Worm (Caenorhabditis elegans) whole organism, L4 larva: ENCODE data around the gene npl-4.2.

ENCODE experiments used
- F10B5.3 ChIP-seq: sonication (generic microtip); optimal IDR thresholded peaks from 2 replicates; lab custom pipeline; 2016; ENCODE audit warnings: mild to moderate bottlenecking, missing genetic modification characterization, missing compliant biosample characterization
- F26F4.8 ChIP-seq: fragments of 200-800 bp; sonication (Bioruptor generic); conservative IDR thresholded peaks from 2 replicates; pipeline ENCODE4 v1.3.6; 2022; ENCODE audit warnings: missing genetic modification characterization, missing compliant biosample characterization
- F44E2.7 ChIP-seq: fragments of 200-800 bp; sonication (Bioruptor generic); IDR thresholded peaks from 2 replicates; pipeline ENCODE4 v2.1.2; 2022; ENCODE audit warnings: missing genetic modification characterization, missing compliant biosample characterization
- R02D3.7 ChIP-seq: fragments of 150-350 bp; sonication (generic microtip); optimal IDR thresholded peaks from 3 replicates; lab custom pipeline; 2014; ENCODE audit warnings: missing biosample characterization, missing genetic modification characterization
- T26A8.4 ChIP-seq: fragments of 200-800 bp; sonication (Bioruptor generic); IDR thresholded peaks from 2 replicates; pipeline ENCODE4 v1.3.6; 2022; ENCODE audit warnings: missing genetic modification characterization, missing compliant biosample characterization
- Y5F2A.4 ChIP-seq: fragments of 200-800 bp; sonication (Bioruptor generic); optimal IDR thresholded peaks from 2 replicates; lab custom pipeline; 2018; ENCODE audit warnings: mild to moderate bottlenecking, missing genetic modification characterization, missing compliant biosample characterization
- ZK337.2 ChIP-seq: fragments of 200-800 bp; sonication (Bioruptor generic); IDR thresholded peaks from 2 replicates; pipeline ENCODE4 v1.3.6; 2022; ENCODE audit warnings: missing genetic modification reagents, missing genetic modification characterization, missing compliant biosample characterization
- aha-1 ChIP-seq: fragments of 150-350 bp; peaks from one replicate; lab custom pipeline; 2014; ENCODE audit warnings: missing biosample characterization, missing genetic modification characterization
- aly-2 ChIP-seq: sonication (generic microtip); optimal IDR thresholded peaks from 2 replicates; lab custom pipeline; 2018; ENCODE audit warnings: missing biosample characterization, missing genetic modification characterization
- arid-1 ChIP-seq: fragments of 200-800 bp; sonication (Bioruptor generic); conservative IDR thresholded peaks from 2 replicates; pipeline ENCODE4 v1.3.6; 2022; ENCODE audit warnings: missing genetic modification reagents, missing genetic modification characterization, missing compliant biosample characterization
- ceh-32 ChIP-seq: sonication (generic microtip); optimal IDR thresholded peaks from 2 replicates; lab custom pipeline; 2016; ENCODE audit warnings: mild to moderate bottlenecking, missing genetic modification characterization, missing compliant biosample characterization; ENCODE audit not compliant: poor library complexity
- ces-1 ChIP-seq: fragments of 150-350 bp; sonication (generic microtip); optimal IDR thresholded peaks from 4 replicates; lab custom pipeline; 2014; ENCODE audit warnings: missing biosample characterization, missing genetic modification reagents, missing genetic modification characterization
- ctbp-1 ChIP-seq: fragments of 200-800 bp; sonication (Bioruptor generic); IDR thresholded peaks from 2 replicates; pipeline ENCODE4 v1.3.6; 2022; ENCODE audit warnings: missing genetic modification reagents, missing genetic modification characterization, missing compliant biosample characterization
- dmd-9 ChIP-seq: fragments of 200-800 bp; sonication (Bioruptor generic); IDR thresholded peaks from 2 replicates; pipeline ENCODE4 v1.3.6; 2022; ENCODE audit warnings: missing genetic modification reagents, missing genetic modification characterization, missing compliant biosample characterization
- dve-1 ChIP-seq: sonication (generic microtip); optimal IDR thresholded peaks from 2 replicates; lab custom pipeline; 2017; ENCODE audit warnings: antibody characterized with exemption, mild to moderate bottlenecking, missing genetic modification characterization, missing compliant biosample characterization; ENCODE audit not compliant: insufficient read depth
- fos-1 ChIP-seq: fragments of 150-350 bp; optimal IDR thresholded peaks from 2 replicates; lab custom pipeline; 2014; ENCODE audit warnings: missing biosample characterization, missing genetic modification characterization
- hlh-11 ChIP-seq: fragments of 200-800 bp; sonication (Bioruptor generic); optimal IDR thresholded peaks from 2 replicates; lab custom pipeline; 2018; ENCODE audit warnings: mild to moderate bottlenecking, missing genetic modification characterization, missing compliant biosample characterization
- lim-7 ChIP-seq: fragments of 200-800 bp; sonication (Bioruptor generic); IDR thresholded peaks from 2 replicates; pipeline ENCODE4 v1.3.6; 2022; ENCODE audit warnings: missing genetic modification characterization, missing compliant biosample characterization
- lin-1 ChIP-seq: fragments of 200-800 bp; sonication (Bioruptor generic); IDR thresholded peaks from 2 replicates; pipeline ENCODE4 v1.3.6; 2022; ENCODE audit warnings: missing genetic modification reagents, missing genetic modification characterization, missing compliant biosample characterization
- lin-38 ChIP-seq: fragments of 200-800 bp; sonication (Bioruptor generic); IDR thresholded peaks from 2 replicates; pipeline ENCODE4 v1.3.6; 2022; ENCODE audit warnings: missing genetic modification reagents, missing genetic modification characterization, missing compliant biosample characterization
- lir-3 ChIP-seq: sonication (generic microtip); optimal IDR thresholded peaks from 2 replicates; lab custom pipeline; 2016; ENCODE audit warnings: mild to moderate bottlenecking, missing genetic modification characterization, missing compliant biosample characterization
- lsy-2 ChIP-seq, 2 experiments: fragments of 150-350 bp in 1 of 2; sonication (generic microtip) in 1 of 2; optimal IDR thresholded peaks; 2 replicates each; lab custom pipeline; 2014 to 2017; ENCODE audit warnings: missing biosample characterization in 2 of 2, missing genetic modification characterization in 2 of 2
- madf-5 ChIP-seq, 2 experiments: fragments of 200-800 bp; sonication (Bioruptor generic); IDR thresholded peaks; 2 replicates each; pipeline ENCODE4 v1.3.6; 2022; ENCODE audit warnings: missing compliant biosample characterization in 2 of 2, missing genetic modification characterization in 2 of 2
- mes-2 ChIP-seq: sonication (generic microtip); optimal IDR thresholded peaks from 2 replicates; lab custom pipeline; 2016; ENCODE audit warnings: missing genotype, mild to moderate bottlenecking, missing genetic modification characterization, missing compliant biosample characterization; ENCODE audit not compliant: poor library complexity, severe bottlenecking
- mxl-3 ChIP-seq: fragments of 200-800 bp; sonication (Bioruptor generic); optimal IDR thresholded peaks from 2 replicates; lab custom pipeline; 2018; ENCODE audit warnings: mild to moderate bottlenecking, missing genetic modification characterization, missing compliant biosample characterization
- nhr-111 ChIP-seq: fragments of 200-800 bp; sonication (Bioruptor generic); optimal IDR thresholded peaks from 2 replicates; lab custom pipeline; 2018; ENCODE audit warnings: mild to moderate bottlenecking, missing genetic modification characterization, missing compliant biosample characterization
- nhr-237 ChIP-seq: sonication (generic microtip); optimal IDR thresholded peaks from 2 replicates; lab custom pipeline; 2017; ENCODE audit warnings: missing biosample characterization, missing genetic modification characterization
- nhr-48 ChIP-seq: sonication (generic microtip); optimal IDR thresholded peaks from 2 replicates; lab custom pipeline; 2016; ENCODE audit warnings: mild to moderate bottlenecking, missing genetic modification characterization, missing compliant biosample characterization
- nhr-76 ChIP-seq: fragments of 150-350 bp; optimal IDR thresholded peaks from 2 replicates; lab custom pipeline; 2014; ENCODE audit warnings: missing biosample characterization, missing genetic modification characterization
- pha-4 ChIP-seq, 2 experiments: fragments of 150-350 bp in 1 of 2; fragments of 200-800 bp in 1 of 2; sonication (Bioruptor generic) in 1 of 2; IDR thresholded peaks in 1 of 2; optimal IDR thresholded peaks in 1 of 2; 2 replicates each; pipeline versions ENCODE4 v1.3.6 to Lab custom; 2014 to 2022; ENCODE audit warnings: missing genetic modification characterization in 2 of 2, missing genetic modification reagents in 2 of 2, missing biosample characterization in 1 of 2, missing compliant biosample characterization in 1 of 2
- php-3 ChIP-seq: fragments of 200-800 bp; sonication (Bioruptor generic); IDR thresholded peaks from 2 replicates; pipeline ENCODE4 v1.3.6; 2022; ENCODE audit warnings: missing genetic modification reagents, missing genetic modification characterization, missing compliant biosample characterization
- rbr-2 ChIP-seq: sonication (generic microtip); optimal IDR thresholded peaks from 2 replicates; lab custom pipeline; 2016; ENCODE audit warnings: missing genotype, missing genetic modification characterization, missing compliant biosample characterization
- saeg-2 ChIP-seq: fragments of 200-800 bp; sonication (Bioruptor generic); IDR thresholded peaks from 2 replicates; pipeline ENCODE4 v1.3.6; 2022; ENCODE audit warnings: missing genetic modification reagents, missing genetic modification characterization, missing compliant biosample characterization
- sdz-12 ChIP-seq: fragments of 200-800 bp; sonication (Bioruptor generic); optimal IDR thresholded peaks from 2 replicates; lab custom pipeline; 2018; ENCODE audit warnings: mild to moderate bottlenecking, missing genetic modification characterization, missing compliant biosample characterization
- set-16 ChIP-seq: fragments of 200-800 bp; sonication (Bioruptor generic); IDR thresholded peaks from 2 replicates; pipeline ENCODE4 v1.3.6; 2022; ENCODE audit warnings: missing genetic modification reagents, missing genetic modification characterization, missing compliant biosample characterization
- spr-1 ChIP-seq: sonication (generic microtip); optimal IDR thresholded peaks from 2 replicates; lab custom pipeline; 2016; ENCODE audit warnings: mild to moderate bottlenecking, missing genetic modification characterization, missing compliant biosample characterization
- unc-130 ChIP-seq: sonication (generic microtip); optimal IDR thresholded peaks from 2 replicates; lab custom pipeline; 2016; ENCODE audit warnings: missing genetic modification reagents, missing genetic modification characterization, missing compliant biosample characterization
- unc-62 ChIP-seq, 3 experiments: fragments of 150-350 bp in 1 of 3; sonication (generic microtip); optimal IDR thresholded peaks in 2 of 3; peaks in 1 of 3; 1 replicate in 1 of 3; 2 replicates in 2 of 3; lab custom pipeline; 2014 to 2017; ENCODE audit warnings: missing biosample characterization in 3 of 3, missing genetic modification characterization in 3 of 3, missing genetic modification reagents in 3 of 3, missing genotype in 1 of 3
- vab-7 ChIP-seq: fragments of 200-800 bp; sonication (Bioruptor generic); IDR thresholded peaks from 2 replicates; pipeline ENCODE4 v1.3.6; 2022; ENCODE audit warnings: missing genetic modification reagents, missing genetic modification characterization, missing compliant biosample characterization
- zip-11 ChIP-seq: fragments of 200-800 bp; sonication (Bioruptor generic); IDR thresholded peaks from 2 replicates; pipeline ENCODE4 v1.3.6; 2022; ENCODE audit warnings: missing genetic modification characterization, missing compliant biosample characterization
- ztf-7 ChIP-seq: fragments of 150-350 bp; optimal IDR thresholded peaks from 2 replicates; lab custom pipeline; 2014; ENCODE audit warnings: missing biosample characterization, missing genetic modification characterization

The npl-4.2 gene

DNA sequence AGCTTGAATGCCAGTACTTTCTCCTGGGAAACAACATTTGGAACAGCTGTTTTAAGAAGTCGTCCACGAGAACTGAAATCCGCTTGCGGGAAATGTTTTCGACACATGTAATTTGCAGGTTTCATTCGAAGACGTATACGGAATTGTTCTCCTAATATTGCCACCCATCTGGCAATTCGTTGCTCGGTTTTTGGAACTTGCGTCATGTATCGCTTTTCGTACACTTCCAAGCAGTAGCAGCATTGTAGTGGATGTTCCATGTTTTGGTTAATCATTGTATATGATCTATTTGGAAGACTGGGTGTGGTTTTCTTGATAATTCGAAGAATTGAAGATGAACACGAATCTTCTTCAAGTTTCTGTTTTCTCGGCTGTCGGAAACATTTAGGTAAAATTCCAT is 34.9 kb upstream of the npl-4.2 start:
- TF ChIP-seq unc-62 (GFP tag; optimal IDR thresholded peaks at IDR 0.05 in 1 of 2; lab: Kevin White, UChicago) = peak in 1 of 2 experiments; percentile 74
- TF ChIP-seq unc-62 (tag; optimal IDR thresholded peaks at IDR 0.05; lab: Kevin White, UChicago) = no peak
- TF ChIP-seq aha-1 (tag; lab: Kevin White, UChicago) = peak; percentile 91
- TF ChIP-seq ZK337.2 (GFP tag; lab: Robert Waterston, UW) = no peak

DNA sequence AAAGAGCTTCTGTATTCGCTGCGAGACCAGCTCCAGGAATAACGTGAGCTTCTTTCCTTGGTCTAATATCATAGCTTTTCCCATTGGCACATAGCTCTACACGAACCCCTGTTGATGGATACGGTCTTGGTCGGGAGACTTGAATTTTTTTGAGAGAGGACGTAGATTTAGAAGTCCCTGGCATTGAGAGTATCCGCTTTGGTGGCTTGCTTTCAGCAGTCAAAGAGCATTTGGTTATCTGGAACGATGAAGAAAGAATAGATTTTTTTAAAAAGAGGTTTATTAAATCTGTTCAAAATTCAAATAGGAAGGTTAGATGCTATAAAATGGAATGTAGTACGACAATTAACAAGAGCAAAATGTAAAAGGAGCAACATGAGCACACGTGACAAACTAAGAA is 33.0 kb upstream of the npl-4.2 start, which contains the start of gene C17G10.13:
C17G10.13 (minus strand) TSS at position 101 of the 400 bp plus-strand sequence.
- TF ChIP-seq nhr-111 (GFP tag; lab: Kevin White, UChicago) (no peak), nhr-237 (no peak), ztf-7 (tag; lab: Kevin White, UChicago) (no peak), nhr-76 (tag; lab: Kevin White, UChicago) (no peak), nhr-48 (no peak), php-3 (GFP tag; lab: Robert Waterston, UW) (no peak), pha-4 (GFP tag; IDR thresholded peaks at IDR 0.05; lab: Robert Waterston, UW) (no peak), pha-4 (tag; optimal IDR thresholded peaks at IDR 0.05; lab: Kevin White, UChicago) (no peak), vab-7 (GFP tag; lab: Robert Waterston, UW) (no peak), lir-3 (tag; lab: Kevin White, UChicago) (no peak), set-16 (GFP tag; lab: Robert Waterston, UW) (no peak), fos-1 (tag; lab: Kevin White, UChicago) (no peak), dve-1 (no peak), aly-2 (tag; lab: Kevin White, UChicago) (no peak), R02D3.7 (tag; lab: Kevin White, UChicago) (no peak), arid-1 (GFP tag; lab: Robert Waterston, UW) (no peak), mxl-3 (GFP tag; lab: Kevin White, UChicago) (no peak), F44E2.7 (GFP tag; lab: Robert Waterston, UW) (no peak), sdz-12 (GFP tag; lab: Kevin White, UChicago) (no peak), unc-62 (GFP tag; optimal IDR thresholded peaks at IDR 0.05 in 1 of 2; lab: Kevin White, UChicago) (no peak), unc-62 (tag; optimal IDR thresholded peaks at IDR 0.05; lab: Kevin White, UChicago) (no peak)
- TF ChIP-seq, all 104 proteins: peak for 0

DNA sequence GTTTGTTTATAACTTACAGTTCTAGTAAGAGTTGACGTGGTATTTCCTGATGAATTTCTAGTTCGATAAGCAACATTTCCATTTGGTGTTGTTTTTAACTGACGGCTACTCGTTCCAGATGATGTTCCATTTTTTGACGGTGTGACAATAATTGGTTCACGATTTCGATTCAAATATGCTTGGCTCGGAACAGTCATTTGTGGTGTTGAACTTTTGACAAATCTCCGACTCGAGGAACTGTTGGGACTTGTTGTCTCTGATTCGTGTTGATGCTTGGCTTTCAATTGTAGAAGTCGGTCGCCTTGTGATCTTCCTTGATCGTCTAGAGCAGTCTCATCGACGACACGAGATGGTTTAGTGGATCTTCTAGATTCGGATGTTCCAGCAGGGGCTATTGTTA is 31.1 kb upstream of the npl-4.2 start:
- TF ChIP-seq saeg-2 (GFP tag; lab: Robert Waterston, UW) (no peak), lsy-2 (tag; optimal IDR thresholded peaks at IDR 0.05; lab: Kevin White, UChicago) (no peak), unc-62 (GFP tag; optimal IDR thresholded peaks at IDR 0.05 in 1 of 2; lab: Kevin White, UChicago) (peak in 1 of 2 experiments; percentile 68), unc-62 (tag; optimal IDR thresholded peaks at IDR 0.05; lab: Kevin White, UChicago) (no peak), ctbp-1 (GFP tag; lab: Robert Waterston, UW) (no peak), lir-3 (tag; lab: Kevin White, UChicago) (no peak), F26F4.8 (GFP tag; lab: Robert Waterston, UW) (no peak), mes-2 (no peak), lin-38 (no peak)

DNA sequence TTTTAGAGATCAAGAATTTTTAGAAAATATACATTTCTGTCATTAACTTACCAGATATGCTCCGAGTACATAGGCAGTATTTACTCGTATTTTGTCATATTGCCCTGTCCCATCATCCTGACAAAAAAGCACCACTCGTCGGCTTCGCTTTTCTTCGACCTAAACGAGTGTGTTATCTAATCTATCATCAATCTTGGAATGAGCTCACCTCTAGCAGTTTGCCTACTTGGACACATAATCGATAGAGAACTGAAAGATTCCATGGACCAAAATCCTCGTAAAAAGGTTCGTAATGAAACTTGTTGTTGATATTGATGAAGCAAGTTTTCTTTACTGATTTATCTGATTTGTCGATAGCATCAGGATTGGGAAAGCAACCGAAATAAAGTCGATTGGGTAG is 29.8 kb upstream of the npl-4.2 start:
- TF ChIP-seq spr-1 (tag; lab: Kevin White, UChicago) (no peak), php-3 (GFP tag; lab: Robert Waterston, UW) (no peak), T26A8.4 (GFP tag; lab: Robert Waterston, UW) (no peak), unc-62 (GFP tag; optimal IDR thresholded peaks at IDR 0.05 in 1 of 2; lab: Kevin White, UChicago) (peak in 1 of 2 experiments; percentile 52), unc-62 (tag; optimal IDR thresholded peaks at IDR 0.05; lab: Kevin White, UChicago) (no peak), F10B5.3 (tag; lab: Kevin White, UChicago) (no peak), dve-1 (no peak)

DNA sequence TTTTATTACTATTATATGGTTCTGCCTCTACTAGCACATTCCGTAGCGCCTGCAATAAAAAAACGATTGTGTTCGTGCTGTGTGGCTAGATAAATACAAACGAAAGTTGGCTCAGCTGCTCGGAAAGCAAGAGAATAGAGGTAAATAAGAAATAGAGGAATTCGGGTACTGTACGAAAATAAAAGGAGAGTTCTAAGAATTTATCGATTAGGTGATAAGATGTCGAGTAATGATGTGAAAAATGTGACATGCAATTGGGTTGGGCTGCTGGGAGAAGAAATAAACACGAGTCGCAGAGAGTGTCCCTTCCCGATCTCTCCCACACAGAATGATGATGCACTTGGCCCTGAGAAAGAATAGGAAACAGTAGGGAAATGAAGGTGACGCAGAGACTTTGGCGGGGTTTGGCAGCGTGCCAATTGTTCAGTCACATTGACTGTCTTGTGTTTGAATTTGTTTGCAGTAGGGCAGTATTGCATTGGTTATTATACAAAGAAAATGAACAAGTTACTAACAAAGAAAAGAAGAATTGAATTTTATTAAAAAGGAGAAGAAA is 29.2 kb upstream of the npl-4.2 start, which contains the start of gene cdc-14:
cdc-14 (minus strand) TSS at position 51 of the 556 bp plus-strand sequence.
- no peak for TF ChIP-seq ceh-32
- no peak for TF ChIP-seq lin-1 (GFP tag; lab: Robert Waterston, UW)
- TF ChIP-seq hlh-11 (tag; lab: Kevin White, UChicago) = peak; percentile 85
- peak; percentile 9 to 80 for TF ChIP-seq lsy-2 (tag; optimal IDR thresholded peaks at IDR 0.05; lab: Kevin White, UChicago)
- TF ChIP-seq rbr-2 (tag; lab: Kevin White, UChicago) = peak; percentile 32
- TF ChIP-seq nhr-111 (GFP tag; lab: Kevin White, UChicago) = no peak
- TF ChIP-seq zip-11 = no peak
- no peak for TF ChIP-seq Y5F2A.4
- TF ChIP-seq set-16 (GFP tag; lab: Robert Waterston, UW) = no peak
- TF ChIP-seq unc-130 (GFP tag; lab: Kevin White, UChicago) = no peak
- TF ChIP-seq F44E2.7 (GFP tag; lab: Robert Waterston, UW) = no peak
- TF ChIP-seq lim-7 (GFP tag; lab: Robert Waterston, UW) = no peak
- no peak for TF ChIP-seq dmd-9 (GFP tag; lab: Robert Waterston, UW)
- TF ChIP-seq ces-1 (GFP tag; lab: Kevin White, UChicago) = no peak
- peak; percentile 81 for TF ChIP-seq dve-1
- no peak for TF ChIP-seq madf-5 (GFP tag; IDR thresholded peaks at IDR 0.05; lab: Robert Waterston, UW)
